Comparison of ENCODE assay signal across 1 fruit fly cellular context in genomic region chr3L:7983602-7984223, dm6.
TF ChIP-seq lines count a peak whose summit lies in the region.

No protein-coding gene starts in this region.

TF ChIP-seq in whole organism, embryonic, 481 proteins besides CTCF, POLR2A, EP300 and RAD21 (continued from another document):
- TF ChIP-seq lilli (GFP tag; optimal IDR thresholded peaks at IDR 0.05; lab: Kevin White, UChicago) (no peak), Med (GFP tag; lab: Kevin White, UChicago) (peak; percentile 27), Gug (GFP tag; IDR thresholded peaks at IDR 0.05; lab: Robert Waterston, UW) (no peak), sens (GFP tag; lab: Kevin White, UChicago) (no peak), crc (GFP tag; optimal IDR thresholded peaks at IDR 0.05; lab: Kevin White, UChicago) (no peak), Sox102F (GFP tag; optimal IDR thresholded peaks at IDR 0.05; lab: Kevin White, UChicago) (no peak)
